Fruit fly (Drosophila melanogaster) whole organism, pupa: ENCODE results near the gene stumps.

Experiments used
- CG10348 ChIP-seq: fragments of 200-800 bp; sonication (Bioruptor generic); IDR thresholded peaks from 2 replicates; pipeline ENCODE4 v1.3.6; 2022; ENCODE audit warnings: missing biosample characterization, missing genetic modification characterization
- CG12605 ChIP-seq: fragments of 200-800 bp; sonication (Bioruptor generic); IDR thresholded peaks from 2 replicates; pipeline ENCODE4 v1.3.6; 2022; ENCODE audit warnings: missing biosample characterization, missing genetic modification characterization
- CG13204 ChIP-seq: fragments of 200-800 bp; sonication (Bioruptor generic); optimal IDR thresholded peaks from 2 replicates; lab custom pipeline; 2018; ENCODE audit warnings: missing biosample characterization, mild to moderate bottlenecking, missing genetic modification characterization, moderate library complexity
- CG14655 ChIP-seq: fragments of 200-800 bp; sonication (Bioruptor generic); optimal IDR thresholded peaks from 3 replicates; lab custom pipeline; 2017; ENCODE audit warnings: mild to moderate bottlenecking, missing biosample characterization, missing genetic modification reagents, missing genetic modification characterization
- CG15710 ChIP-seq: fragments of 200-800 bp; sonication (Bioruptor generic); optimal IDR thresholded peaks from 2 replicates; lab custom pipeline; 2018; ENCODE audit warnings: missing biosample characterization, mild to moderate bottlenecking, missing genetic modification characterization, moderate library complexity
- CG17806 ChIP-seq: fragments of 200-800 bp; sonication (Bioruptor generic); optimal IDR thresholded peaks from 2 replicates; lab custom pipeline; 2018; ENCODE audit warnings: missing biosample characterization, mild to moderate bottlenecking, missing genetic modification characterization, moderate library complexity
- CG32121 ChIP-seq: fragments of 200-800 bp; sonication (Bioruptor generic); IDR thresholded peaks from 2 replicates; pipeline ENCODE4 v1.3.6; 2022; ENCODE audit warnings: missing biosample characterization, missing genetic modification characterization
- CG34367 ChIP-seq: fragments of 200-800 bp; sonication (Bioruptor generic); optimal IDR thresholded peaks from 2 replicates; lab custom pipeline; 2018; ENCODE audit warnings: missing biosample characterization, mild to moderate bottlenecking, missing genetic modification characterization
- CG4496 ChIP-seq: fragments of 200-800 bp; sonication (Bioruptor generic); IDR thresholded peaks from 3 replicates; pipeline ENCODE4 v1.3.6; 2022; ENCODE audit warnings: missing biosample characterization, missing genetic modification characterization
- CG8159 ChIP-seq: fragments of 200-800 bp; sonication (Bioruptor generic); optimal IDR thresholded peaks from 3 replicates; lab custom pipeline; 2018; ENCODE audit warnings: missing biosample characterization, mild to moderate bottlenecking, missing genetic modification characterization, moderate library complexity
- CG8301 ChIP-seq: fragments of 200-800 bp; sonication (Bioruptor generic); optimal IDR thresholded peaks from 2 replicates; lab custom pipeline; 2018; ENCODE audit warnings: missing biosample characterization, mild to moderate bottlenecking, missing genetic modification characterization
- CG9948 ChIP-seq: fragments of 200-800 bp; sonication (Bioruptor generic); optimal IDR thresholded peaks from 2 replicates; lab custom pipeline; 2018; ENCODE audit warnings: missing biosample characterization, mild to moderate bottlenecking, missing genetic modification characterization, moderate library complexity
- D1 ChIP-seq: fragments of 200-800 bp; sonication (Bioruptor generic); optimal IDR thresholded peaks from 2 replicates; lab custom pipeline; 2018; ENCODE audit warnings: missing biosample characterization, mild to moderate bottlenecking, missing genetic modification characterization, moderate library complexity
- EcR ChIP-seq: fragments of 200-800 bp; sonication (Bioruptor generic); optimal IDR thresholded peaks from 3 replicates; lab custom pipeline; 2019; ENCODE audit warnings: missing biosample characterization, missing genetic modification characterization, mild to moderate bottlenecking, moderate library complexity, missing genetic modification reagents
- Ets98B ChIP-seq: fragments of 200-800 bp; sonication (Bioruptor generic); IDR thresholded peaks from 2 replicates; pipeline ENCODE4 v1.3.6; 2022; ENCODE audit warnings: missing biosample characterization, missing genetic modification characterization
- Pif1A ChIP-seq: fragments of 200-800 bp; sonication (Bioruptor generic); optimal IDR thresholded peaks from 3 replicates; lab custom pipeline; 2016; ENCODE audit warnings: missing biosample characterization, missing genetic modification characterization
- Pif1B ChIP-seq: fragments of 200-800 bp; sonication (Bioruptor generic); optimal IDR thresholded peaks from 3 replicates; lab custom pipeline; 2016; ENCODE audit warnings: missing biosample characterization, missing genetic modification characterization
- Snoo ChIP-seq: fragments of 200-800 bp; sonication (Bioruptor generic); optimal IDR thresholded peaks from 3 replicates; lab custom pipeline; 2017; ENCODE audit warnings: missing biosample characterization, mild to moderate bottlenecking, missing genetic modification characterization, inconsistent platforms
- fd96Ca ChIP-seq: fragments of 200-800 bp; sonication (Bioruptor generic); IDR thresholded peaks from 3 replicates; pipeline ENCODE4 v1.3.6; 2022; ENCODE audit warnings: missing biosample characterization, missing genetic modification characterization
- gl ChIP-seq: fragments of 200-800 bp; sonication (Bioruptor generic); optimal IDR thresholded peaks from 2 replicates; lab custom pipeline; 2018; ENCODE audit warnings: missing biosample characterization, mild to moderate bottlenecking, missing genetic modification characterization
- rn ChIP-seq: fragments of 200-800 bp; sonication (Bioruptor generic); IDR thresholded peaks from 2 replicates; pipeline ENCODE4 v1.3.6; 2022; ENCODE audit warnings: missing biosample characterization, missing genetic modification characterization

stumps gene

dm6 chr3R:14590753-14591535 is 13.9 kb downstream of the stumps start:
- TF ChIP-seq gl (tag; lab: Kevin White, UChicago), result no peak
- TF ChIP-seq rn (GFP tag; lab: Robert Waterston, UW), result no peak
- peak; percentile 39 for TF ChIP-seq Pif1B
- TF ChIP-seq fd96Ca (GFP tag; lab: Robert Waterston, UW), result no peak
- peak; percentile 73 for TF ChIP-seq CG14655 (GFP tag; lab: Kevin White, UChicago)
- peak; percentile 83 for TF ChIP-seq CG8159 (tag; lab: Kevin White, UChicago)
- no peak for TF ChIP-seq CG10348
- TF ChIP-seq Snoo (tag; lab: Kevin White, UChicago), result no peak
- TF ChIP-seq CG17806 (tag; lab: Kevin White, UChicago), result peak; percentile 71
- no peak for TF ChIP-seq CG32121 (GFP tag; lab: Robert Waterston, UW)
- no peak for TF ChIP-seq EcR
- TF ChIP-seq CG8301 (tag; lab: Kevin White, UChicago), result peak; percentile 71
- peak; percentile 57; the same call in 2 of the 3 replicates for TF ChIP-seq CG4496
- TF ChIP-seq Ets98B, result no peak
- peak; percentile 61 for TF ChIP-seq CG9948 (tag; lab: Kevin White, UChicago)
- peak; percentile 36 for TF ChIP-seq Pif1A (GFP tag; lab: Kevin White, UChicago)
- peak; percentile 77 for TF ChIP-seq CG15710 (tag; lab: Kevin White, UChicago)
- peak; percentile 10 for TF ChIP-seq D1 (tag; lab: Kevin White, UChicago)
- TF ChIP-seq CG34367 (tag; lab: Kevin White, UChicago), result peak; percentile 52
- no peak for TF ChIP-seq CG12605 (GFP tag; lab: Robert Waterston, UW)
- TF ChIP-seq CG13204 (GFP tag; lab: Kevin White, UChicago), result peak; percentile 31

- TF ChIP-seq CG34367 (tag; lab: Kevin White, UChicago) (peak; percentile 46), CG32121 (GFP tag; lab: Robert Waterston, UW) (peak; percentile 17; the same call in 1 of the 2 replicates), CG8159 (tag; lab: Kevin White, UChicago) (peak; percentile 76), EcR (no peak), CG15710 (tag; lab: Kevin White, UChicago) (peak; percentile 62), CG17806 (tag; lab: Kevin White, UChicago) (peak; percentile 59), rn (GFP tag; lab: Robert Waterston, UW) (no peak), Snoo (tag; lab: Kevin White, UChicago) (no peak), D1 (tag; lab: Kevin White, UChicago) (no peak), Pif1B (peak; percentile 12), CG10348 (no peak), fd96Ca (GFP tag; lab: Robert Waterston, UW) (no peak), CG13204 (GFP tag; lab: Kevin White, UChicago) (no peak), CG14655 (GFP tag; lab: Kevin White, UChicago) (peak; percentile 63), CG12605 (GFP tag; lab: Robert Waterston, UW) (0 out of 2 replicates have a peak, but pooled peaks have one; percentile 22), CG8301 (tag; lab: Kevin White, UChicago) (peak; percentile 53), CG4496 (peak; percentile 52; the same call in 1 of the 3 replicates), CG9948 (tag; lab: Kevin White, UChicago) (peak; percentile 58), gl (tag; lab: Kevin White, UChicago) (no peak), Pif1A (GFP tag; lab: Kevin White, UChicago) (no peak), Ets98B (peak; percentile 24; the same call in 1 of the 2 replicates)
Observed at dm6 chr3R:14597935-14598424, 21.0 kb downstream of the stumps start.

- TF ChIP-seq rn (GFP tag; lab: Robert Waterston, UW), result 0 out of 2 replicates have a peak, but pooled peaks have one; percentile 18
- TF ChIP-seq CG4496, result peak; percentile 33
- no peak for TF ChIP-seq CG8301 (tag; lab: Kevin White, UChicago)
- TF ChIP-seq CG32121 (GFP tag; lab: Robert Waterston, UW), result 0 out of 2 replicates have a peak, but pooled peaks have one; percentile 31
- no peak for TF ChIP-seq Pif1B
- TF ChIP-seq CG34367 (tag; lab: Kevin White, UChicago), result peak; percentile 26
- TF ChIP-seq CG12605 (GFP tag; lab: Robert Waterston, UW), result peak; percentile 10; the same call in 1 of the 2 replicates
- peak; percentile 57 for TF ChIP-seq Ets98B
- no peak for TF ChIP-seq CG17806 (tag; lab: Kevin White, UChicago)
- no peak for TF ChIP-seq CG13204 (GFP tag; lab: Kevin White, UChicago)
- no peak for TF ChIP-seq fd96Ca (GFP tag; lab: Robert Waterston, UW)
- no peak for TF ChIP-seq D1 (tag; lab: Kevin White, UChicago)
- peak; percentile 39 for TF ChIP-seq CG14655 (GFP tag; lab: Kevin White, UChicago)
- no peak for TF ChIP-seq CG9948 (tag; lab: Kevin White, UChicago)
- 0 out of 2 replicates have a peak, but pooled peaks have one; percentile 23 for TF ChIP-seq CG10348
- no peak for TF ChIP-seq EcR
- TF ChIP-seq CG8159 (tag; lab: Kevin White, UChicago), result peak; percentile 20
- peak; percentile 10 for TF ChIP-seq Pif1A (GFP tag; lab: Kevin White, UChicago)
- peak; percentile 56 for TF ChIP-seq CG15710 (tag; lab: Kevin White, UChicago)
- TF ChIP-seq Snoo (tag; lab: Kevin White, UChicago), result peak; percentile 49
- no peak for TF ChIP-seq gl (tag; lab: Kevin White, UChicago)
Observed at dm6 chr3R:14608892-14609692, 32.1 kb downstream of the stumps start, which contains the start of gene CG14853. CG14853 (plus strand) TSS chr3R:14609642.

dm6 chr3R:14622571-14622970 is 45.6 kb downstream of the stumps start:
- TF ChIP-seq CG34367 (tag; lab: Kevin White, UChicago) (peak; percentile 41), CG8159 (tag; lab: Kevin White, UChicago) (peak; percentile 46), EcR (peak; percentile 46), Pif1A (GFP tag; lab: Kevin White, UChicago) (no peak)
